Fruit fly (Drosophila melanogaster) whole organism, wandering third instar larva: ENCODE data around the gene Rab21.

Source experiments
- Dfd ChIP-seq: fragments of >200 bp; optimal IDR thresholded peaks from 2 replicates; lab custom pipeline; 2017; ENCODE audit warnings: missing biosample characterization, missing genetic modification characterization
- GATAd ChIP-seq: sonication (Bioruptor generic); optimal IDR thresholded peaks from 2 replicates; lab custom pipeline; 2016; ENCODE audit warnings: missing biosample characterization, missing genetic modification characterization
- HLH106 ChIP-seq: fragments of 200-800 bp; optimal IDR thresholded peaks from 3 replicates; lab custom pipeline; 2019; ENCODE audit warnings: missing biosample characterization, mild to moderate bottlenecking, missing genetic modification characterization, moderate library complexity
- Hnf4 ChIP-seq: fragments of 200-800 bp; sonication (Bioruptor generic); optimal IDR thresholded peaks from 2 replicates; lab custom pipeline; 2016; ENCODE audit warnings: missing biosample characterization, mild to moderate bottlenecking, missing genetic modification characterization
- N ChIP-seq: fragments of >200 bp; optimal IDR thresholded peaks from 2 replicates; lab custom pipeline; 2018; ENCODE audit warnings: missing biosample characterization, missing external identifiers, missing genetic modification characterization
- OdsH ChIP-seq: fragments of 200-800 bp; sonication (Bioruptor generic); optimal IDR thresholded peaks from 2 replicates; lab custom pipeline; 2016; ENCODE audit warnings: missing biosample characterization, mild to moderate bottlenecking, missing genetic modification characterization
- brk ChIP-seq: fragments of 200-800 bp; sonication (Bioruptor generic); optimal IDR thresholded peaks from 2 replicates; lab custom pipeline; 2016; ENCODE audit warnings: missing biosample characterization, mild to moderate bottlenecking, missing genetic modification characterization
- dl ChIP-seq, 2 experiments: fragments of 175-275, 200-275 bp in 1 of 2; fragments of 200-275 bp in 1 of 2; sonication (Bioruptor generic); optimal IDR thresholded peaks; lab custom pipeline; 2018; ENCODE audit warnings: mild to moderate bottlenecking in 2 of 2, missing biosample characterization in 2 of 2, missing genetic modification characterization in 2 of 2, moderate library complexity in 2 of 2; ENCODE audit not compliant: partially characterized antibody in 2 of 2, insufficient read depth in 1 of 2
- dsf ChIP-seq: sonication (Bioruptor generic); optimal IDR thresholded peaks from 2 replicates; lab custom pipeline; 2016; ENCODE audit warnings: missing biosample characterization, missing genetic modification characterization, borderline replicate concordance
- h ChIP-seq: fragments of 200-800 bp; sonication (Bioruptor generic); optimal IDR thresholded peaks from 3 replicates; lab custom pipeline; 2016; ENCODE audit warnings: missing biosample characterization, mild to moderate bottlenecking, missing genetic modification characterization
- psq ChIP-seq: fragments of 200-800 bp; sonication (Bioruptor generic); optimal IDR thresholded peaks from 3 replicates; lab custom pipeline; 2017; ENCODE audit warnings: missing biosample characterization, mild to moderate bottlenecking, missing genetic modification characterization, moderate library complexity
- woc ChIP-seq: sonication (Bioruptor generic); optimal IDR thresholded peaks from 2 replicates; lab custom pipeline; 2016; ENCODE audit warnings: missing biosample characterization, mild to moderate bottlenecking, missing genetic modification characterization

dm6 chrX:23022598-23022997 is 9.4 kb upstream of the Rab21 start, which contains the start of gene zyd:
- TF ChIP-seq brk (GFP tag; lab: Kevin White, UChicago) (no peak), OdsH (no peak), Dfd (GFP tag; lab: Kevin White, UChicago) (no peak), psq (no peak), dl (GFP tag; optimal IDR thresholded peaks at IDR 0.05; lab: Kevin White, UChicago; ENCODE audit: insufficient read depth in 1 of 2, partially characterized antibody in 2 of 2) (no peak), N (GFP tag; lab: Kevin White, UChicago) (no peak), HLH106 (no peak), GATAd (no peak), woc (GFP tag; lab: Kevin White, UChicago) (no peak), h (no peak), Hnf4 (GFP tag; lab: Kevin White, UChicago) (no peak), dsf (GFP tag; lab: Kevin White, UChicago) (no peak)
